Fruit fly (Drosophila melanogaster) whole organism, adult: ENCODE results near the gene CG32087.
A peak's percentile ranks its signal among the peaks of the same experiment; 100 is the strongest.

Experiments used
- CG11617 ChIP-seq: fragments of 200-800 bp; sonication (Bioruptor generic); optimal IDR thresholded peaks from 2 replicates; lab custom pipeline; 2017; ENCODE audit warnings: mild to moderate bottlenecking, missing biosample characterization, missing genetic modification reagents, missing genetic modification characterization
- CG12768 ChIP-seq: fragments of 200-800 bp; sonication (Bioruptor generic); optimal IDR thresholded peaks from 2 replicates; lab custom pipeline; 2017; ENCODE audit warnings: missing biosample characterization, missing genetic modification characterization, mild to moderate bottlenecking, moderate library complexity, missing genetic modification reagents
- CG14711 ChIP-seq: fragments of 200-800 bp; sonication (Bioruptor generic); optimal IDR thresholded peaks from 2 replicates; lab custom pipeline; 2018; ENCODE audit warnings: missing biosample characterization, mild to moderate bottlenecking, missing genetic modification characterization, moderate library complexity
- CG1620 ChIP-seq: fragments of 200-800 bp; sonication (Bioruptor generic); optimal IDR thresholded peaks from 2 replicates; lab custom pipeline; 2016; ENCODE audit warnings: missing biosample characterization, missing genetic modification characterization
- CG33017 ChIP-seq: fragments of 200-800 bp; sonication (Bioruptor generic); optimal IDR thresholded peaks from 2 replicates; lab custom pipeline; 2018; ENCODE audit warnings: missing biosample characterization, mild to moderate bottlenecking, missing genetic modification characterization, moderate library complexity
- CG5204 ChIP-seq: fragments of 200-800 bp; sonication (Bioruptor generic); optimal IDR thresholded peaks from 2 replicates; lab custom pipeline; 2016; ENCODE audit warnings: missing biosample characterization, missing genetic modification characterization
- CG7045 ChIP-seq: fragments of 200-800 bp; sonication (Bioruptor generic); optimal IDR thresholded peaks from 2 replicates; lab custom pipeline; 2017; ENCODE audit warnings: missing biosample characterization, mild to moderate bottlenecking, missing genetic modification characterization
- CG7101 ChIP-seq: fragments of 200-800 bp; sonication (Bioruptor generic); optimal IDR thresholded peaks from 2 replicates; lab custom pipeline; 2018; ENCODE audit warnings: missing biosample characterization, mild to moderate bottlenecking, missing genetic modification characterization, moderate library complexity
- Clk ChIP-seq: fragments of 200-800 bp; sonication (Bioruptor generic); optimal IDR thresholded peaks from 2 replicates; lab custom pipeline; 2017; ENCODE audit warnings: missing biosample characterization, missing genetic modification characterization
- Crg-1 ChIP-seq: fragments of 200-800 bp; sonication (Bioruptor generic); optimal IDR thresholded peaks from 2 replicates; lab custom pipeline; 2016; ENCODE audit warnings: missing biosample characterization, missing genetic modification characterization
- Hr96 ChIP-seq: fragments of 200-800 bp; sonication (Bioruptor generic); optimal IDR thresholded peaks from 2 replicates; lab custom pipeline; 2016; ENCODE audit warnings: missing biosample characterization, missing genetic modification characterization
- Mnt ChIP-seq: fragments of 200-800 bp; sonication (Bioruptor generic); optimal IDR thresholded peaks from 2 replicates; lab custom pipeline; 2016; ENCODE audit warnings: missing biosample characterization, mild to moderate bottlenecking, missing genetic modification characterization
- bab1 ChIP-seq: fragments of 200-800 bp; sonication (Bioruptor generic); optimal IDR thresholded peaks from 3 replicates; lab custom pipeline; 2019; ENCODE audit warnings: missing biosample characterization, mild to moderate bottlenecking, missing genetic modification characterization, moderate library complexity
- cic ChIP-seq: fragments of 200-800 bp; sonication (Bioruptor generic); optimal IDR thresholded peaks from 2 replicates; lab custom pipeline; 2017; ENCODE audit warnings: missing biosample characterization, mild to moderate bottlenecking, missing genetic modification characterization, moderate library complexity
- cnc ChIP-seq, 2 experiments: fragments of >200 bp; optimal IDR thresholded peaks; 2 replicates each; lab custom pipeline; 2017
- kay ChIP-seq: fragments of 200-800 bp; sonication (Bioruptor generic); peaks from one replicate; lab custom pipeline; 2016; ENCODE audit warnings: missing biosample characterization, missing genetic modification characterization, borderline replicate concordance
- ovo ChIP-seq: fragments of 200-800 bp; sonication (Bioruptor generic); optimal IDR thresholded peaks from 2 replicates; lab custom pipeline; 2016; ENCODE audit warnings: missing biosample characterization, missing genetic modification characterization
- pad ChIP-seq: fragments of 200-800 bp; sonication (Bioruptor generic); optimal IDR thresholded peaks from 3 replicates; lab custom pipeline; 2017; ENCODE audit warnings: missing biosample characterization, missing genetic modification characterization, mild to moderate bottlenecking, moderate library complexity, missing genetic modification reagents
- tj ChIP-seq: fragments of 200-800 bp; sonication (Bioruptor generic); optimal IDR thresholded peaks from 3 replicates; lab custom pipeline; 2017; ENCODE audit warnings: missing biosample characterization, mild to moderate bottlenecking, missing genetic modification characterization, moderate library complexity
- toe ChIP-seq: fragments of 200-800 bp; sonication (Bioruptor generic); optimal IDR thresholded peaks from 2 replicates; lab custom pipeline; 2016; ENCODE audit warnings: missing biosample characterization, missing genetic modification characterization

CG32087 gene

dm6 chr3L:11691203-11691797 lies 40.6 kb upstream of the CG32087 start, which contains the start of the genes Pldn and CG14135:
Gene Pldn (minus strand): TSS chr3L:11691399.
Gene CG14135 (plus strand): TSS chr3L:11691571.
- TF ChIP-seq CG7101: no peak
- TF ChIP-seq kay (GFP tag; lab: Kevin White, UChicago): peak; percentile 90
- TF ChIP-seq toe (GFP tag; lab: Kevin White, UChicago): no peak
- no peak for TF ChIP-seq CG7045 (GFP tag; lab: Kevin White, UChicago)
- no peak for TF ChIP-seq cnc (optimal IDR thresholded peaks at IDR 0.05; lab: Kevin White, UChicago)
- TF ChIP-seq bab1 (GFP tag; lab: Kevin White, UChicago): peak; percentile 2

- no peak for TF ChIP-seq kay (GFP tag; lab: Kevin White, UChicago)
- no peak for TF ChIP-seq CG7101
- TF ChIP-seq CG5204 (GFP tag; lab: Kevin White, UChicago): no peak
- no peak for TF ChIP-seq CG14711 (tag; lab: Kevin White, UChicago)
- no peak for TF ChIP-seq CG12768
- no peak for TF ChIP-seq CG33017 (tag; lab: Kevin White, UChicago)
Measured at dm6 chr3L:11692853-11693252, 39.1 kb upstream of the CG32087 start.

dm6 chr3L:11695063-11695462 lies 36.9 kb upstream of the CG32087 start:
- no peak for TF ChIP-seq CG7101
- TF ChIP-seq tj (GFP tag; lab: Kevin White, UChicago): no peak
- no peak for TF ChIP-seq CG33017 (tag; lab: Kevin White, UChicago)
- no peak for TF ChIP-seq bab1 (GFP tag; lab: Kevin White, UChicago)

- TF ChIP-seq CG1620: no peak
- no peak for TF ChIP-seq CG11617 (GFP tag; lab: Kevin White, UChicago)
- peak; percentile 18 for TF ChIP-seq kay (GFP tag; lab: Kevin White, UChicago)
- TF ChIP-seq pad (GFP tag; lab: Kevin White, UChicago): no peak
Measured at dm6 chr3L:11695827-11696226, 36.1 kb upstream of the CG32087 start.

dm6 chr3L:11696294-11697116 lies 35.4 kb upstream of the CG32087 start, which contains the start of gene Dph1:
Gene Dph1 (minus strand): TSS chr3L:11696963.
- TF ChIP-seq CG11617 (GFP tag; lab: Kevin White, UChicago): peak; percentile 76
- TF ChIP-seq CG12768: peak; percentile 54
- TF ChIP-seq CG7045 (GFP tag; lab: Kevin White, UChicago): peak; percentile 79
- peak; percentile 57 for TF ChIP-seq kay (GFP tag; lab: Kevin White, UChicago)
- TF ChIP-seq Clk (GFP tag; lab: Kevin White, UChicago): peak; percentile 44
- no peak for TF ChIP-seq toe (GFP tag; lab: Kevin White, UChicago)
- TF ChIP-seq cnc (optimal IDR thresholded peaks at IDR 0.05; lab: Kevin White, UChicago): no peak
- TF ChIP-seq pad (GFP tag; lab: Kevin White, UChicago): peak; percentile 62
- TF ChIP-seq tj (GFP tag; lab: Kevin White, UChicago): peak; percentile 53
- peak; percentile 40 for TF ChIP-seq CG14711 (tag; lab: Kevin White, UChicago)
- TF ChIP-seq CG33017 (tag; lab: Kevin White, UChicago): peak; percentile 11
- peak; percentile 79 for TF ChIP-seq bab1 (GFP tag; lab: Kevin White, UChicago)
- peak; percentile 88 for TF ChIP-seq Crg-1 (GFP tag; lab: Kevin White, UChicago)
- peak; percentile 64 for TF ChIP-seq CG1620
- TF ChIP-seq cic (GFP tag; lab: Kevin White, UChicago): peak; percentile 70
- TF ChIP-seq CG7101: peak; percentile 63
- TF ChIP-seq ovo (GFP tag; lab: Kevin White, UChicago): peak; percentile 8
- TF ChIP-seq Mnt (GFP tag; lab: Kevin White, UChicago): peak; percentile 95
- TF ChIP-seq CG5204 (GFP tag; lab: Kevin White, UChicago): no peak
- peak; percentile 71 for TF ChIP-seq Hr96 (GFP tag; lab: Kevin White, UChicago)

- TF ChIP-seq CG7045 (GFP tag; lab: Kevin White, UChicago) (no peak), pad (GFP tag; lab: Kevin White, UChicago) (no peak), CG12768 (no peak), cic (GFP tag; lab: Kevin White, UChicago) (no peak), toe (GFP tag; lab: Kevin White, UChicago) (no peak), CG1620 (no peak), cnc (optimal IDR thresholded peaks at IDR 0.05; lab: Kevin White, UChicago) (no peak), bab1 (GFP tag; lab: Kevin White, UChicago) (no peak), tj (GFP tag; lab: Kevin White, UChicago) (no peak), Mnt (GFP tag; lab: Kevin White, UChicago) (no peak), Crg-1 (GFP tag; lab: Kevin White, UChicago) (no peak), CG14711 (tag; lab: Kevin White, UChicago) (no peak), CG33017 (tag; lab: Kevin White, UChicago) (no peak), Clk (GFP tag; lab: Kevin White, UChicago) (no peak), CG5204 (GFP tag; lab: Kevin White, UChicago) (no peak), ovo (GFP tag; lab: Kevin White, UChicago) (no peak), Hr96 (GFP tag; lab: Kevin White, UChicago) (no peak), CG7101 (no peak), CG11617 (GFP tag; lab: Kevin White, UChicago) (no peak)
Measured at dm6 chr3L:11699163-11699562, 32.8 kb upstream of the CG32087 start, which contains the start of gene Dnai2. Gene Dnai2 (minus strand): TSS chr3L:11699263.
